Comparison of ENCODE assay signal across 4 worm cellular contexts in genomic region chrIII:5172470-5172869, ce11.
TF ChIP-seq lines count a peak whose summit lies in the region.

Gene K10D2.5 (plus strand): TSS chrIII:5172720.

TF ChIP-seq in whole organism, L2 larva, 48 proteins besides CTCF, POLR2A, EP300 and RAD21 (continues in another document):
- TF ChIP-seq nhr-12 (tag; optimal IDR thresholded peaks at IDR 0.05; lab: Kevin White, UChicago), result no peak
- TF ChIP-seq zag-1 (tag; optimal IDR thresholded peaks at IDR 0.05; lab: Kevin White, UChicago), result peak; percentile 77
- TF ChIP-seq fos-1 (tag; optimal IDR thresholded peaks at IDR 0.05; lab: Kevin White, UChicago), result peak; percentile 77
- TF ChIP-seq lin-39 (tag; optimal IDR thresholded peaks at IDR 0.05; lab: Kevin White, UChicago), result no peak
- no peak for TF ChIP-seq nhr-77 (tag; optimal IDR thresholded peaks at IDR 0.05; lab: Kevin White, UChicago)
- peak in 1 of 2 experiments; percentile 22 for TF ChIP-seq mdl-1 (tag; optimal IDR thresholded peaks at IDR 0.05; lab: Kevin White, UChicago)
- TF ChIP-seq mab-5 (tag; optimal IDR thresholded peaks at IDR 0.05; lab: Kevin White, UChicago), result peak; percentile 89
- no peak for TF ChIP-seq alr-1 (tag; optimal IDR thresholded peaks at IDR 0.05; lab: Kevin White, UChicago)
- TF ChIP-seq gmeb-1 (tag; optimal IDR thresholded peaks at IDR 0.05; lab: Kevin White, UChicago), result peak; percentile 89
- peak; percentile 84 to 90 for TF ChIP-seq lsy-2 (tag; optimal IDR thresholded peaks at IDR 0.05; lab: Kevin White, UChicago)
- TF ChIP-seq sem-4 (tag; optimal IDR thresholded peaks at IDR 0.05; lab: Kevin White, UChicago), result peak; percentile 44
- peak; percentile 94 for TF ChIP-seq C34F6.9 (tag; optimal IDR thresholded peaks at IDR 0.05; lab: Kevin White, UChicago)
- peak; percentile 74 for TF ChIP-seq Y55F3AM.14 (GFP tag; optimal IDR thresholded peaks at IDR 0.05; lab: Kevin White, UChicago)
- TF ChIP-seq ama-1 (optimal IDR thresholded peaks at IDR 0.05; lab: Kevin White, UChicago), result no peak
- TF ChIP-seq nhr-11 (tag; optimal IDR thresholded peaks at IDR 0.05; lab: Kevin White, UChicago), result no peak
- no peak for TF ChIP-seq aly-2 (tag; optimal IDR thresholded peaks at IDR 0.05; lab: Kevin White, UChicago)
- peak; percentile 74 for TF ChIP-seq nhr-6 (tag; optimal IDR thresholded peaks at IDR 0.05; lab: Kevin White, UChicago)
- TF ChIP-seq lin-11 (tag; optimal IDR thresholded peaks at IDR 0.05; lab: Kevin White, UChicago), result peak; percentile 83
- peak; percentile 97 for TF ChIP-seq unc-55 (GFP tag; optimal IDR thresholded peaks at IDR 0.05; lab: Kevin White, UChicago)
- TF ChIP-seq nhr-129 (tag; optimal IDR thresholded peaks at IDR 0.05; lab: Kevin White, UChicago), result peak; percentile 89
- TF ChIP-seq ztf-4 (tag; optimal IDR thresholded peaks at IDR 0.05; lab: Kevin White, UChicago), result peak; percentile 71
- TF ChIP-seq lin-13 (GFP tag; optimal IDR thresholded peaks at IDR 0.05; lab: Kevin White, UChicago), result peak; percentile 94
- TF ChIP-seq ceh-16 (tag; optimal IDR thresholded peaks at IDR 0.05; lab: Kevin White, UChicago), result peak; percentile 33

TF ChIP-seq in whole organism, L4 larva, 104 proteins besides CTCF, POLR2A, EP300 and RAD21 (continues in another document):
- no peak for TF ChIP-seq R02D3.7 (tag; optimal IDR thresholded peaks at IDR 0.05; lab: Kevin White, UChicago)
- peak; percentile 24 for TF ChIP-seq fkh-10 (GFP tag; optimal IDR thresholded peaks at IDR 0.05; lab: Kevin White, UChicago)
- TF ChIP-seq unc-62 (GFP tag; optimal IDR thresholded peaks at IDR 0.05 in 1 of 2; lab: Kevin White, UChicago), result peak in 1 of 2 experiments; percentile 91
- no peak for TF ChIP-seq unc-62 (tag; optimal IDR thresholded peaks at IDR 0.05; lab: Kevin White, UChicago)
- TF ChIP-seq unc-130 (GFP tag; optimal IDR thresholded peaks at IDR 0.05; lab: Kevin White, UChicago), result peak; percentile 98
- TF ChIP-seq mxl-3 (GFP tag; optimal IDR thresholded peaks at IDR 0.05; lab: Kevin White, UChicago), result peak; percentile 95
- no peak for TF ChIP-seq ceh-28 (tag; optimal IDR thresholded peaks at IDR 0.05; lab: Kevin White, UChicago)
- TF ChIP-seq lin-15B (tag; optimal IDR thresholded peaks at IDR 0.05; lab: Kevin White, UChicago), result peak; percentile 90
- no peak for TF ChIP-seq ceh-82 (tag; optimal IDR thresholded peaks at IDR 0.05; lab: Kevin White, UChicago)
- peak; percentile 40 for TF ChIP-seq zfp-2 (tag; optimal IDR thresholded peaks at IDR 0.05; lab: Kevin White, UChicago)
- no peak for TF ChIP-seq zag-1 (tag; optimal IDR thresholded peaks at IDR 0.05; lab: Kevin White, UChicago)
- no peak for TF ChIP-seq egl-27 (tag; optimal IDR thresholded peaks at IDR 0.05; lab: Kevin White, UChicago)
- TF ChIP-seq sdz-12 (GFP tag; optimal IDR thresholded peaks at IDR 0.05; lab: Kevin White, UChicago), result peak; percentile 94
- peak; percentile 100 for TF ChIP-seq mes-2 (tag; optimal IDR thresholded peaks at IDR 0.05; lab: Kevin White, UChicago; ENCODE audit: poor library complexity, severe bottlenecking)
- no peak for TF ChIP-seq unc-39 (tag; optimal IDR thresholded peaks at IDR 0.05; lab: Kevin White, UChicago)
- TF ChIP-seq nhr-6 (tag; optimal IDR thresholded peaks at IDR 0.05; lab: Kevin White, UChicago), result peak; percentile 88
- no peak for TF ChIP-seq snpc-4 (tag; optimal IDR thresholded peaks at IDR 0.05; lab: Kevin White, UChicago)
- no peak for TF ChIP-seq fos-1 (tag; optimal IDR thresholded peaks at IDR 0.05; lab: Kevin White, UChicago)
- peak; percentile 43 for TF ChIP-seq spr-1 (tag; optimal IDR thresholded peaks at IDR 0.05; lab: Kevin White, UChicago)
- no peak for TF ChIP-seq F26F4.8 (GFP tag; conservative IDR thresholded peaks at IDR 0.05; lab: Robert Waterston, UW)
- TF ChIP-seq nhr-42 (GFP tag; IDR thresholded peaks at IDR 0.05; lab: Robert Waterston, UW), result peak; percentile 81; the same call in 1 of the 2 replicates
- TF ChIP-seq dmd-8 (GFP tag; IDR thresholded peaks at IDR 0.05; lab: Robert Waterston, UW), result no peak
- TF ChIP-seq ztf-7 (tag; optimal IDR thresholded peaks at IDR 0.05; lab: Kevin White, UChicago), result no peak
- TF ChIP-seq mdt-29 (GFP tag; IDR thresholded peaks at IDR 0.05; lab: Robert Waterston, UW), result peak; percentile 85

TF ChIP-seq in whole organism, late embryonic, 69 proteins besides CTCF, POLR2A, EP300 and RAD21 (continues in another document):
- TF ChIP-seq pag-3 (tag; optimal IDR thresholded peaks at IDR 0.05; lab: Kevin White, UChicago; ENCODE audit: borderline replicate concordance), result peak; percentile 78
- peak; percentile 39 for TF ChIP-seq ceh-48 (tag; optimal IDR thresholded peaks at IDR 0.05; lab: Kevin White, UChicago)
- TF ChIP-seq ets-4 (tag; optimal IDR thresholded peaks at IDR 0.05; lab: Kevin White, UChicago), result peak; percentile 100
- TF ChIP-seq K02D7.2 (tag; optimal IDR thresholded peaks at IDR 0.05; lab: Kevin White, UChicago), result peak; percentile 60
- TF ChIP-seq unc-42 (tag; optimal IDR thresholded peaks at IDR 0.05; lab: Kevin White, UChicago), result peak; percentile 87
- no peak for TF ChIP-seq odd-2 (tag; optimal IDR thresholded peaks at IDR 0.05; lab: Kevin White, UChicago)
- TF ChIP-seq pax-1 (tag; optimal IDR thresholded peaks at IDR 0.05; lab: Kevin White, UChicago), result peak; percentile 49
- peak; percentile 79 for TF ChIP-seq sdc-2 (tag; optimal IDR thresholded peaks at IDR 0.05; lab: Kevin White, UChicago)
- peak; percentile 89 for TF ChIP-seq hlh-6 (tag; optimal IDR thresholded peaks at IDR 0.05; lab: Kevin White, UChicago)
- no peak for TF ChIP-seq ceh-30 (tag; optimal IDR thresholded peaks at IDR 0.05; lab: Kevin White, UChicago)
- peak; percentile 100 for TF ChIP-seq C08G9.2 (tag; optimal IDR thresholded peaks at IDR 0.05; lab: Kevin White, UChicago)
- peak; percentile 85 for TF ChIP-seq fkh-6 (tag; optimal IDR thresholded peaks at IDR 0.05; lab: Kevin White, UChicago)
- TF ChIP-seq sox-2 (GFP tag; IDR thresholded peaks at IDR 0.05; lab: Robert Waterston, UW), result peak; percentile 23
- TF ChIP-seq npax-4 (tag; optimal IDR thresholded peaks at IDR 0.05; lab: Kevin White, UChicago), result no peak
- 0 out of 2 replicates have a peak, but pooled peaks have one; percentile 16 for TF ChIP-seq ceh-45 (GFP tag; IDR thresholded peaks at IDR 0.05; lab: Robert Waterston, UW)
- TF ChIP-seq ceh-24 (tag; optimal IDR thresholded peaks at IDR 0.05; lab: Kevin White, UChicago), result no peak
- TF ChIP-seq hlh-15 (tag; optimal IDR thresholded peaks at IDR 0.05; lab: Kevin White, UChicago), result peak; percentile 52
- peak; percentile 93 for TF ChIP-seq fax-1 (tag; optimal IDR thresholded peaks at IDR 0.05; lab: Kevin White, UChicago)
- peak; percentile 100 for TF ChIP-seq ceh-31 (tag; optimal IDR thresholded peaks at IDR 0.05; lab: Kevin White, UChicago)
- TF ChIP-seq T23F11.4 (GFP tag; optimal IDR thresholded peaks at IDR 0.05; lab: Kevin White, UChicago), result no peak
- no peak for TF ChIP-seq pha-2 (tag; optimal IDR thresholded peaks at IDR 0.05; lab: Kevin White, UChicago)
- peak; percentile 99 for TF ChIP-seq ref-2 (tag; optimal IDR thresholded peaks at IDR 0.05; lab: Kevin White, UChicago)
- TF ChIP-seq lim-6 (tag; optimal IDR thresholded peaks at IDR 0.05; lab: Kevin White, UChicago), result peak; percentile 96
- TF ChIP-seq F13H6.1 (tag; optimal IDR thresholded peaks at IDR 0.05; lab: Kevin White, UChicago), result peak; percentile 91
- peak; percentile 89 for TF ChIP-seq eyg-1 (tag; optimal IDR thresholded peaks at IDR 0.05; lab: Kevin White, UChicago)
- TF ChIP-seq gmeb-2 (tag; optimal IDR thresholded peaks at IDR 0.05; lab: Kevin White, UChicago), result peak; percentile 55

TF ChIP-seq in whole organism, mixed stage, embryonic, 35 proteins besides CTCF, POLR2A, EP300 and RAD21 (continues in another document):
- TF ChIP-seq ztf-11 (tag; optimal IDR thresholded peaks at IDR 0.05; lab: Kevin White, UChicago) (peak; percentile 35), lin-32 (GFP tag; optimal IDR thresholded peaks at IDR 0.05; lab: Kevin White, UChicago) (peak; percentile 77), lsy-2 (tag; optimal IDR thresholded peaks at IDR 0.05; lab: Kevin White, UChicago) (peak; percentile 83), unc-62 (GFP tag; optimal IDR thresholded peaks at IDR 0.05; lab: Kevin White, UChicago) (peak; percentile 26), lin-13 (tag; optimal IDR thresholded peaks at IDR 0.05; lab: Kevin White, UChicago) (peak; percentile 90), unc-120 (tag; optimal IDR thresholded peaks at IDR 0.05; lab: Kevin White, UChicago; ENCODE audit: poor library complexity, severe bottlenecking) (peak; percentile 32), zip-8 (tag; optimal IDR thresholded peaks at IDR 0.05; lab: Kevin White, UChicago) (no peak), ceh-39 (tag; optimal IDR thresholded peaks at IDR 0.05; lab: Kevin White, UChicago) (peak; percentile 70), ceh-43 (GFP tag; optimal IDR thresholded peaks at IDR 0.05; lab: Kevin White, UChicago) (no peak), pha-4 (tag; optimal IDR thresholded peaks at IDR 0.05; lab: Kevin White, UChicago) (peak; percentile 53), sptf-1 (tag; optimal IDR thresholded peaks at IDR 0.05; lab: Kevin White, UChicago) (peak; percentile 84), hlh-1 (tag; optimal IDR thresholded peaks at IDR 0.05; lab: Kevin White, UChicago) (peak; percentile 40), ceh-83 (GFP tag; optimal IDR thresholded peaks at IDR 0.05; lab: Kevin White, UChicago) (peak; percentile 58), ces-1 (GFP tag; optimal IDR thresholded peaks at IDR 0.05; lab: Kevin White, UChicago) (no peak), cnd-1 (tag; optimal IDR thresholded peaks at IDR 0.05; lab: Kevin White, UChicago) (peak; percentile 77), mab-5 (tag; optimal IDR thresholded peaks at IDR 0.05; lab: Kevin White, UChicago) (no peak), blmp-1 (tag; optimal IDR thresholded peaks at IDR 0.05; lab: Kevin White, UChicago) (no peak), drap-1 (GFP tag; optimal IDR thresholded peaks at IDR 0.05; lab: Kevin White, UChicago) (peak; percentile 54), nhr-12 (tag; optimal IDR thresholded peaks at IDR 0.05; lab: Kevin White, UChicago) (no peak), unc-39 (tag; optimal IDR thresholded peaks at IDR 0.05; lab: Kevin White, UChicago) (no peak), bed-3 (GFP tag; optimal IDR thresholded peaks at IDR 0.05; lab: Kevin White, UChicago) (no peak), flh-1 (GFP tag; optimal IDR thresholded peaks at IDR 0.05; lab: Kevin White, UChicago) (no peak), tbx-8 (GFP tag; optimal IDR thresholded peaks at IDR 0.05; lab: Kevin White, UChicago) (peak; percentile 58), nhr-2 (tag; optimal IDR thresholded peaks at IDR 0.05; lab: Kevin White, UChicago) (no peak), ham-2 (GFP tag; optimal IDR thresholded peaks at IDR 0.05; lab: Kevin White, UChicago) (peak; percentile 53), elt-3 (tag; optimal IDR thresholded peaks at IDR 0.05; lab: Kevin White, UChicago) (no peak), M03D4.4 (tag; optimal IDR thresholded peaks at IDR 0.05; lab: Kevin White, UChicago) (peak; percentile 84), nhr-237 (tag; optimal IDR thresholded peaks at IDR 0.05; lab: Kevin White, UChicago) (peak; percentile 67), snpc-4 (tag; optimal IDR thresholded peaks at IDR 0.05; lab: Kevin White, UChicago) (no peak), mls-2 (tag; optimal IDR thresholded peaks at IDR 0.05; lab: Kevin White, UChicago) (peak; percentile 33)
